Fruit fly (Drosophila melanogaster) whole organism, prepupa: Measurements from ENCODE around the gene emc.
A peak's percentile ranks its signal among the peaks of the same experiment; 100 is the strongest.

Experiments
- Blimp-1 ChIP-seq: fragments of 200-800 bp; sonication (Bioruptor generic); optimal IDR thresholded peaks from 3 replicates; lab custom pipeline; 2017; ENCODE audit warnings: missing biosample characterization, missing genetic modification characterization, mild to moderate bottlenecking, moderate library complexity, missing genetic modification reagents
- CG11294 ChIP-seq: fragments of 200-800 bp; sonication (Bioruptor generic); IDR thresholded peaks from 2 replicates; pipeline ENCODE4 v1.3.6; 2022; ENCODE audit warnings: missing biosample characterization, missing genetic modification characterization
- CG3919 ChIP-seq: fragments of 200-800 bp; sonication (Bioruptor generic); optimal IDR thresholded peaks from 3 replicates; lab custom pipeline; 2016; ENCODE audit warnings: missing biosample characterization, missing genetic modification characterization
- CG8119 ChIP-seq: fragments of 200-800 bp; sonication (Bioruptor generic); IDR thresholded peaks from 3 replicates; pipeline ENCODE4 v1.3.6; 2022; ENCODE audit warnings: missing biosample characterization, missing genetic modification characterization
- OdsH ChIP-seq: fragments of 200-800 bp; sonication (Bioruptor generic); optimal IDR thresholded peaks from 3 replicates; lab custom pipeline; 2016; ENCODE audit warnings: missing biosample characterization, missing genetic modification characterization

- TF ChIP-seq CG3919 (GFP tag; lab: Kevin White, UChicago) (peak; percentile 28), CG8119 (GFP tag; lab: Robert Waterston, UW) (peak; percentile 71; the same call in 2 of the 3 replicates), Blimp-1 (no peak), OdsH (peak; percentile 55), CG11294 (GFP tag; lab: Robert Waterston, UW) (peak; percentile 40; the same call in 1 of the 2 replicates)
Observed at dm6 chr3L:793733-794320, 44.6 kb downstream of the emc start.
